Worm (Caenorhabditis elegans) whole organism, L4 larva: ENCODE measurements around the gene fbxl-1.

Source experiments
- F26F4.8 ChIP-seq: fragments of 200-800 bp; sonication (Bioruptor generic); conservative IDR thresholded peaks from 2 replicates; pipeline ENCODE4 v1.3.6; 2022; ENCODE audit warnings: missing genetic modification characterization, missing compliant biosample characterization
- T20F7.1 ChIP-seq: fragments of 200-800 bp; sonication (Bioruptor generic); optimal IDR thresholded peaks from 2 replicates; lab custom pipeline; 2018; ENCODE audit warnings: mild to moderate bottlenecking, missing genetic modification characterization, missing compliant biosample characterization
- ZK337.2 ChIP-seq: fragments of 200-800 bp; sonication (Bioruptor generic); IDR thresholded peaks from 2 replicates; pipeline ENCODE4 v1.3.6; 2022; ENCODE audit warnings: missing genetic modification reagents, missing genetic modification characterization, missing compliant biosample characterization
- aha-1 ChIP-seq: fragments of 150-350 bp; peaks from one replicate; lab custom pipeline; 2014; ENCODE audit warnings: missing biosample characterization, missing genetic modification characterization
- aly-2 ChIP-seq: sonication (generic microtip); optimal IDR thresholded peaks from 2 replicates; lab custom pipeline; 2018; ENCODE audit warnings: missing biosample characterization, missing genetic modification characterization
- ama-1 ChIP-seq: fragments of 150-350 bp; optimal IDR thresholded peaks from 2 replicates; lab custom pipeline; 2014; ENCODE audit warnings: inconsistent platforms, mixed read lengths
- arid-1 ChIP-seq: fragments of 200-800 bp; sonication (Bioruptor generic); conservative IDR thresholded peaks from 2 replicates; pipeline ENCODE4 v1.3.6; 2022; ENCODE audit warnings: missing genetic modification reagents, missing genetic modification characterization, missing compliant biosample characterization
- ceh-44 ChIP-seq: fragments of 200-800 bp; sonication (Bioruptor generic); IDR thresholded peaks from 2 replicates; pipeline ENCODE4 v1.3.6; 2022; ENCODE audit warnings: missing genetic modification reagents, missing genetic modification characterization, missing compliant biosample characterization
- ctbp-1 ChIP-seq: fragments of 200-800 bp; sonication (Bioruptor generic); IDR thresholded peaks from 2 replicates; pipeline ENCODE4 v1.3.6; 2022; ENCODE audit warnings: missing genetic modification reagents, missing genetic modification characterization, missing compliant biosample characterization
- daf-12 ChIP-seq: fragments of 150-350 bp; optimal IDR thresholded peaks from 2 replicates; lab custom pipeline; 2014; ENCODE audit warnings: missing biosample characterization, missing genetic modification reagents, missing genetic modification characterization
- daf-16 ChIP-seq, 3 experiments: sonication (generic microtip); optimal IDR thresholded peaks; 2 replicates each; lab custom pipeline; 2016 to 2017; ENCODE audit warnings: missing genetic modification characterization in 3 of 3, missing genetic modification reagents in 3 of 3, mild to moderate bottlenecking in 2 of 3, missing compliant biosample characterization in 2 of 3, missing biosample characterization in 1 of 3, moderate library complexity in 1 of 3
- daf-19 ChIP-seq: fragments of 200-800 bp; sonication (Bioruptor generic); conservative IDR thresholded peaks from 2 replicates; pipeline ENCODE4 v1.3.6; 2022; ENCODE audit warnings: missing genetic modification characterization, missing compliant biosample characterization
- dmd-6 ChIP-seq: fragments of 200-800 bp; sonication (Bioruptor generic); IDR thresholded peaks from 2 replicates; pipeline ENCODE4 v1.3.6; 2022; ENCODE audit warnings: missing genetic modification reagents, missing genetic modification characterization, missing compliant biosample characterization
- duxl-1 ChIP-seq: sonication (generic microtip); optimal IDR thresholded peaks from 2 replicates; lab custom pipeline; 2016; ENCODE audit warnings: mild to moderate bottlenecking, missing genetic modification characterization, moderate library complexity, missing compliant biosample characterization; ENCODE audit not compliant: poor library complexity
- dve-1 ChIP-seq: sonication (generic microtip); optimal IDR thresholded peaks from 2 replicates; lab custom pipeline; 2017; ENCODE audit warnings: antibody characterized with exemption, mild to moderate bottlenecking, missing genetic modification characterization, missing compliant biosample characterization; ENCODE audit not compliant: insufficient read depth
- egl-27 ChIP-seq: sonication (generic microtip); optimal IDR thresholded peaks from 3 replicates; lab custom pipeline; 2017; ENCODE audit warnings: missing biosample characterization, missing genetic modification reagents, missing genetic modification characterization
- egl-43 ChIP-seq: fragments of 200-800 bp; sonication (Bioruptor generic); IDR thresholded peaks from 2 replicates; pipeline ENCODE4 v1.3.6; 2022; ENCODE audit warnings: missing genetic modification reagents, missing genetic modification characterization, missing compliant biosample characterization
- hif-1 ChIP-seq, 2 experiments: sonication (generic microtip); optimal IDR thresholded peaks; 2 replicates each; lab custom pipeline; 2016 to 2017; ENCODE audit warnings: missing compliant biosample characterization in 2 of 2, missing genetic modification characterization in 2 of 2, missing genetic modification reagents in 2 of 2, missing genotype in 2 of 2, mild to moderate bottlenecking in 1 of 2
- hmg-1.1 ChIP-seq: fragments of 200-800 bp; sonication (Bioruptor generic); IDR thresholded peaks from 2 replicates; pipeline ENCODE4 v1.3.6; 2022; ENCODE audit warnings: missing genetic modification reagents, missing genetic modification characterization, missing compliant biosample characterization
- jun-1 ChIP-seq: fragments of 150-350 bp; optimal IDR thresholded peaks from 2 replicates; lab custom pipeline; 2014; ENCODE audit warnings: missing biosample characterization, missing genetic modification reagents, missing genetic modification characterization
- lin-1 ChIP-seq: fragments of 200-800 bp; sonication (Bioruptor generic); IDR thresholded peaks from 2 replicates; pipeline ENCODE4 v1.3.6; 2022; ENCODE audit warnings: missing genetic modification reagents, missing genetic modification characterization, missing compliant biosample characterization
- lin-13 ChIP-seq: fragments of 150-350 bp; optimal IDR thresholded peaks from 2 replicates; lab custom pipeline; 2014; ENCODE audit warnings: missing biosample characterization, missing genetic modification reagents, missing genetic modification characterization
- lin-38 ChIP-seq: fragments of 200-800 bp; sonication (Bioruptor generic); IDR thresholded peaks from 2 replicates; pipeline ENCODE4 v1.3.6; 2022; ENCODE audit warnings: missing genetic modification reagents, missing genetic modification characterization, missing compliant biosample characterization
- lin-39 ChIP-seq: fragments of 150-350 bp; optimal IDR thresholded peaks from 2 replicates; lab custom pipeline; 2014; ENCODE audit warnings: missing biosample characterization, missing genetic modification reagents, missing genetic modification characterization
- lsy-2 ChIP-seq, 2 experiments: fragments of 150-350 bp in 1 of 2; sonication (generic microtip) in 1 of 2; optimal IDR thresholded peaks; 2 replicates each; lab custom pipeline; 2014 to 2017; ENCODE audit warnings: missing biosample characterization in 2 of 2, missing genetic modification characterization in 2 of 2
- madf-5 ChIP-seq, 2 experiments: fragments of 200-800 bp; sonication (Bioruptor generic); IDR thresholded peaks; 2 replicates each; pipeline ENCODE4 v1.3.6; 2022; ENCODE audit warnings: missing compliant biosample characterization in 2 of 2, missing genetic modification characterization in 2 of 2
- madf-9 ChIP-seq: fragments of 200-800 bp; sonication (Bioruptor generic); conservative IDR thresholded peaks from 2 replicates; pipeline ENCODE4 v1.3.6; 2022; ENCODE audit warnings: missing genetic modification reagents, missing genetic modification characterization, missing compliant biosample characterization
- mdl-1 ChIP-seq, 2 experiments: fragments of 150-350 bp in 1 of 2; sonication (generic microtip) in 1 of 2; optimal IDR thresholded peaks; 2 replicates each; lab custom pipeline; 2014 to 2017; ENCODE audit warnings: missing biosample characterization in 2 of 2, missing genetic modification characterization in 2 of 2
- mxl-2 ChIP-seq: fragments of 200-800 bp; sonication (Bioruptor generic); conservative IDR thresholded peaks from 2 replicates; pipeline ENCODE4 v1.3.6; 2022; ENCODE audit warnings: missing genetic modification reagents, missing genetic modification characterization, missing compliant biosample characterization
- nhr-10 ChIP-seq: fragments of 150-350 bp; optimal IDR thresholded peaks from 2 replicates; lab custom pipeline; 2014; ENCODE audit warnings: missing biosample characterization, missing genetic modification characterization
- nhr-11 ChIP-seq: fragments of 150-350 bp; optimal IDR thresholded peaks from 2 replicates; lab custom pipeline; 2014; ENCODE audit warnings: missing biosample characterization, missing genetic modification characterization
- nhr-237 ChIP-seq: sonication (generic microtip); optimal IDR thresholded peaks from 2 replicates; lab custom pipeline; 2017; ENCODE audit warnings: missing biosample characterization, missing genetic modification characterization
- nhr-25 ChIP-seq: sonication (generic microtip); optimal IDR thresholded peaks from 2 replicates; lab custom pipeline; 2017; ENCODE audit warnings: missing genetic modification characterization, mild to moderate bottlenecking, missing compliant biosample characterization, antibody characterized with exemption, moderate library complexity, borderline replicate concordance; ENCODE audit not compliant: insufficient read depth
- nhr-28 ChIP-seq: fragments of 150-350 bp; optimal IDR thresholded peaks from 2 replicates; lab custom pipeline; 2014; ENCODE audit warnings: missing biosample characterization, missing genetic modification characterization
- nhr-42 ChIP-seq: fragments of 200-800 bp; sonication (Bioruptor generic); IDR thresholded peaks from 2 replicates; pipeline ENCODE4 v1.3.6; 2022; ENCODE audit warnings: missing genetic modification characterization, missing compliant biosample characterization
- nhr-48 ChIP-seq: sonication (generic microtip); optimal IDR thresholded peaks from 2 replicates; lab custom pipeline; 2016; ENCODE audit warnings: mild to moderate bottlenecking, missing genetic modification characterization, missing compliant biosample characterization
- nhr-76 ChIP-seq: fragments of 150-350 bp; optimal IDR thresholded peaks from 2 replicates; lab custom pipeline; 2014; ENCODE audit warnings: missing biosample characterization, missing genetic modification characterization
- nhr-77 ChIP-seq: fragments of 150-350 bp; optimal IDR thresholded peaks from 2 replicates; lab custom pipeline; 2014; ENCODE audit warnings: missing biosample characterization, missing genetic modification characterization
- pha-4 ChIP-seq, 2 experiments: fragments of 150-350 bp in 1 of 2; fragments of 200-800 bp in 1 of 2; sonication (Bioruptor generic) in 1 of 2; IDR thresholded peaks in 1 of 2; optimal IDR thresholded peaks in 1 of 2; 2 replicates each; pipeline versions ENCODE4 v1.3.6 to Lab custom; 2014 to 2022; ENCODE audit warnings: missing genetic modification characterization in 2 of 2, missing genetic modification reagents in 2 of 2, missing biosample characterization in 1 of 2, missing compliant biosample characterization in 1 of 2
- php-3 ChIP-seq: fragments of 200-800 bp; sonication (Bioruptor generic); IDR thresholded peaks from 2 replicates; pipeline ENCODE4 v1.3.6; 2022; ENCODE audit warnings: missing genetic modification reagents, missing genetic modification characterization, missing compliant biosample characterization
- sdz-12 ChIP-seq: fragments of 200-800 bp; sonication (Bioruptor generic); optimal IDR thresholded peaks from 2 replicates; lab custom pipeline; 2018; ENCODE audit warnings: mild to moderate bottlenecking, missing genetic modification characterization, missing compliant biosample characterization
- set-16 ChIP-seq: fragments of 200-800 bp; sonication (Bioruptor generic); IDR thresholded peaks from 2 replicates; pipeline ENCODE4 v1.3.6; 2022; ENCODE audit warnings: missing genetic modification reagents, missing genetic modification characterization, missing compliant biosample characterization
- snpc-1.2 ChIP-seq: fragments of 200-800 bp; sonication (Bioruptor generic); IDR thresholded peaks from 2 replicates; pipeline ENCODE4 v1.3.6; 2022; ENCODE audit warnings: missing genetic modification reagents, missing genetic modification characterization, missing compliant biosample characterization
- unc-130 ChIP-seq: sonication (generic microtip); optimal IDR thresholded peaks from 2 replicates; lab custom pipeline; 2016; ENCODE audit warnings: missing genetic modification reagents, missing genetic modification characterization, missing compliant biosample characterization
- unc-62 ChIP-seq, 3 experiments: fragments of 150-350 bp in 1 of 3; sonication (generic microtip); optimal IDR thresholded peaks in 2 of 3; peaks in 1 of 3; 1 replicate in 1 of 3; 2 replicates in 2 of 3; lab custom pipeline; 2014 to 2017; ENCODE audit warnings: missing biosample characterization in 3 of 3, missing genetic modification characterization in 3 of 3, missing genetic modification reagents in 3 of 3, missing genotype in 1 of 3
- vab-7 ChIP-seq: fragments of 200-800 bp; sonication (Bioruptor generic); IDR thresholded peaks from 2 replicates; pipeline ENCODE4 v1.3.6; 2022; ENCODE audit warnings: missing genetic modification reagents, missing genetic modification characterization, missing compliant biosample characterization
- zip-11 ChIP-seq: fragments of 200-800 bp; sonication (Bioruptor generic); IDR thresholded peaks from 2 replicates; pipeline ENCODE4 v1.3.6; 2022; ENCODE audit warnings: missing genetic modification characterization, missing compliant biosample characterization
- zip-2 ChIP-seq: fragments of 150-350 bp; optimal IDR thresholded peaks from 2 replicates; lab custom pipeline; 2014; ENCODE audit warnings: missing biosample characterization, missing genetic modification characterization
- ztf-11 ChIP-seq: fragments of 150-350 bp; optimal IDR thresholded peaks from 2 replicates; lab custom pipeline; 2014; ENCODE audit warnings: missing biosample characterization, missing genetic modification characterization

fbxl-1 gene

ce11 chrIII:8227511-8227910 is at the start of gene fbxl-1:
fbxl-1 (plus strand) TSS chrIII:8227830.
- peak; percentile 89 for TF ChIP-seq set-16 (GFP tag; lab: Robert Waterston, UW)
- TF ChIP-seq ceh-44 (GFP tag; lab: Robert Waterston, UW) = no peak
- TF ChIP-seq aly-2 (tag; lab: Kevin White, UChicago) = peak; percentile 28
- TF ChIP-seq lsy-2 (tag; optimal IDR thresholded peaks at IDR 0.05; lab: Kevin White, UChicago) = peak; percentile 80 to 82
- TF ChIP-seq egl-43 = peak; percentile 79
- TF ChIP-seq daf-16 (GFP tag; optimal IDR thresholded peaks at IDR 0.05; lab: Kevin White, UChicago) = no peak
- peak; percentile 64 for TF ChIP-seq daf-16 (tag; optimal IDR thresholded peaks at IDR 0.05; lab: Kevin White, UChicago)
- TF ChIP-seq zip-2 (tag; lab: Kevin White, UChicago) = no peak
- peak; percentile 91 for TF ChIP-seq nhr-11 (tag; lab: Kevin White, UChicago)
- no peak for TF ChIP-seq snpc-1.2 (GFP tag; lab: Robert Waterston, UW)
- TF ChIP-seq unc-62 (GFP tag; optimal IDR thresholded peaks at IDR 0.05 in 1 of 2; lab: Kevin White, UChicago) = peak in 1 of 2 experiments; percentile 99
- no peak for TF ChIP-seq unc-62 (tag; optimal IDR thresholded peaks at IDR 0.05; lab: Kevin White, UChicago)
- no peak for TF ChIP-seq nhr-76 (tag; lab: Kevin White, UChicago)
- no peak for TF ChIP-seq nhr-10 (tag; lab: Kevin White, UChicago)
- peak; percentile 31 for TF ChIP-seq nhr-48 (tag; lab: Kevin White, UChicago)
- TF ChIP-seq lin-39 = peak; percentile 12
- no peak for TF ChIP-seq ama-1 (lab: Kevin White, UChicago)
- peak; percentile 86 for TF ChIP-seq dmd-6
- 0 out of 2 replicates have a peak, but pooled peaks have one; percentile 35 for TF ChIP-seq lin-1 (GFP tag; lab: Robert Waterston, UW)
- TF ChIP-seq daf-12 (tag; lab: Kevin White, UChicago) = no peak
- peak; percentile 6 for TF ChIP-seq duxl-1 (tag; lab: Kevin White, UChicago)
- no peak for TF ChIP-seq madf-5 (GFP tag; IDR thresholded peaks at IDR 0.05; lab: Robert Waterston, UW)
- peak; percentile 64 for TF ChIP-seq arid-1 (GFP tag; lab: Robert Waterston, UW)
- TF ChIP-seq nhr-237 (tag; lab: Kevin White, UChicago) = no peak
- peak; percentile 86 for TF ChIP-seq T20F7.1 (GFP tag; lab: Kevin White, UChicago)
- no peak for TF ChIP-seq zip-11 (GFP tag; lab: Robert Waterston, UW)
- TF ChIP-seq hif-1 (tag; optimal IDR thresholded peaks at IDR 0.05; lab: Kevin White, UChicago) = peak; percentile 16 to 84
- TF ChIP-seq madf-9 = peak; percentile 57; the same call in 1 of the 2 replicates
- TF ChIP-seq nhr-42 (GFP tag; lab: Robert Waterston, UW) = peak; percentile 41; the same call in 1 of the 2 replicates
- peak; percentile 92 for TF ChIP-seq aha-1 (tag; lab: Kevin White, UChicago)
- TF ChIP-seq ZK337.2 = no peak
- peak; percentile 37 for TF ChIP-seq lin-13
- peak; percentile 73 for TF ChIP-seq dve-1 (tag; lab: Kevin White, UChicago)
- peak; percentile 93 for TF ChIP-seq hmg-1.1 (GFP tag; lab: Robert Waterston, UW)
- TF ChIP-seq mxl-2 = no peak
- TF ChIP-seq mdl-1 (tag; optimal IDR thresholded peaks at IDR 0.05; lab: Kevin White, UChicago) = peak; percentile 67 to 97
- no peak for TF ChIP-seq nhr-25
- 0 out of 2 replicates have a peak, but pooled peaks have one; percentile 39 for TF ChIP-seq php-3 (GFP tag; lab: Robert Waterston, UW)
- TF ChIP-seq daf-19 (GFP tag; lab: Robert Waterston, UW) = no peak
- no peak for TF ChIP-seq egl-27
- TF ChIP-seq pha-4 (GFP tag; IDR thresholded peaks at IDR 0.05; lab: Robert Waterston, UW) = no peak; the same call in 1 of the 2 replicates
- TF ChIP-seq pha-4 (tag; optimal IDR thresholded peaks at IDR 0.05; lab: Kevin White, UChicago) = no peak
- TF ChIP-seq ctbp-1 (GFP tag; lab: Robert Waterston, UW) = peak; percentile 78
- TF ChIP-seq F26F4.8 (GFP tag; lab: Robert Waterston, UW) = no peak
- peak; percentile 59 for TF ChIP-seq lin-38
- peak; percentile 81 for TF ChIP-seq nhr-28
- peak; percentile 62 for TF ChIP-seq vab-7 (GFP tag; lab: Robert Waterston, UW)
- peak; percentile 23 for TF ChIP-seq jun-1
- no peak for TF ChIP-seq ztf-11 (tag; lab: Kevin White, UChicago)
- TF ChIP-seq unc-130 (GFP tag; lab: Kevin White, UChicago) = no peak
- TF ChIP-seq nhr-77 (tag; lab: Kevin White, UChicago) = peak; percentile 83
- TF ChIP-seq sdz-12 (GFP tag; lab: Kevin White, UChicago) = no peak
